Fruit fly (Drosophila melanogaster) whole organism, embryonic: ENCODE data around the gene CG8476.

Experiments used
- BtbVII ChIP-seq: fragments of 200-800 bp; sonication (Bioruptor generic); optimal IDR thresholded peaks from 3 replicates; lab custom pipeline; 2017; ENCODE audit warnings: missing biosample characterization, mild to moderate bottlenecking, missing genetic modification characterization
- CG10267 ChIP-seq: fragments of 200-800 bp; sonication (Bioruptor generic); optimal IDR thresholded peaks from 2 replicates; lab custom pipeline; 2018; ENCODE audit warnings: missing biosample characterization, mild to moderate bottlenecking, missing genetic modification characterization, moderate library complexity
- CG10565 ChIP-seq: fragments of 200-800 bp; sonication (Bioruptor generic); optimal IDR thresholded peaks from 3 replicates; lab custom pipeline; 2016; ENCODE audit warnings: missing biosample characterization, mild to moderate bottlenecking, missing genetic modification characterization
- CG13624 ChIP-seq: fragments of 200-800 bp; sonication (Bioruptor generic); optimal IDR thresholded peaks from 2 replicates; lab custom pipeline; 2016; ENCODE audit warnings: missing biosample characterization, missing genetic modification characterization
- CG14667 ChIP-seq: fragments of 200-800 bp; sonication (Bioruptor generic); IDR thresholded peaks from 2 replicates; pipeline ENCODE4 v1.3.6; 2022; ENCODE audit warnings: missing biosample characterization, missing genetic modification characterization
- CG1529 ChIP-seq: fragments of 200-800 bp; sonication (Bioruptor generic); optimal IDR thresholded peaks from 3 replicates; lab custom pipeline; 2018; ENCODE audit warnings: missing biosample characterization, missing genetic modification characterization
- CG1647 ChIP-seq: fragments of 200-800 bp; sonication (Bioruptor generic); optimal IDR thresholded peaks from 3 replicates; lab custom pipeline; 2016; ENCODE audit warnings: missing biosample characterization, missing genetic modification characterization
- CG16863 ChIP-seq: fragments of 200-800 bp; sonication (Bioruptor generic); optimal IDR thresholded peaks from 3 replicates; lab custom pipeline; 2016; ENCODE audit warnings: missing biosample characterization, missing genetic modification characterization
- CG17186 ChIP-seq: fragments of 200-800 bp; sonication (Bioruptor generic); optimal IDR thresholded peaks from 3 replicates; lab custom pipeline; 2017; ENCODE audit warnings: missing biosample characterization, missing genetic modification reagents, missing genetic modification characterization
- CG17328 ChIP-seq: fragments of 200-800 bp; sonication (Bioruptor generic); IDR thresholded peaks from 2 replicates; pipeline ENCODE4 v1.3.6; 2022; ENCODE audit warnings: missing biosample characterization, missing genetic modification characterization
- CG17359 ChIP-seq: fragments of 200-800 bp; sonication (Bioruptor generic); optimal IDR thresholded peaks from 3 replicates; lab custom pipeline; 2018; ENCODE audit warnings: missing biosample characterization, mild to moderate bottlenecking, missing genetic modification characterization, moderate library complexity
- CG18262 ChIP-seq: fragments of 200-800 bp; optimal IDR thresholded peaks from 3 replicates; lab custom pipeline; 2019; ENCODE audit warnings: missing biosample characterization, mild to moderate bottlenecking, missing genetic modification characterization, moderate library complexity
- CG2129 ChIP-seq: fragments of 200-800 bp; sonication (Bioruptor generic); IDR thresholded peaks from 2 replicates; pipeline ENCODE4 v1.3.6; 2022; ENCODE audit warnings: missing biosample characterization, missing genetic modification characterization; ENCODE audit not compliant: partially characterized antibody
- CG2199 ChIP-seq: fragments of 200-800 bp; sonication (Bioruptor generic); IDR thresholded peaks from 3 replicates; pipeline ENCODE4 v1.3.6; 2022; ENCODE audit warnings: missing biosample characterization, missing genetic modification characterization
- CG31365 ChIP-seq: fragments of 200-800 bp; sonication (Bioruptor generic); optimal IDR thresholded peaks from 2 replicates; lab custom pipeline; 2018; ENCODE audit warnings: missing biosample characterization, mild to moderate bottlenecking, missing genetic modification characterization
- CG32532 ChIP-seq: fragments of 200-800 bp; sonication (Bioruptor generic); IDR thresholded peaks from 2 replicates; pipeline ENCODE4 v1.3.6; 2022; ENCODE audit warnings: missing biosample characterization, missing genetic modification characterization
- CG3281 ChIP-seq: fragments of 200-800 bp; sonication (Bioruptor generic); optimal IDR thresholded peaks from 3 replicates; lab custom pipeline; 2017; ENCODE audit warnings: missing biosample characterization, mild to moderate bottlenecking, missing genetic modification characterization
- CG33557 ChIP-seq: fragments of 200-800 bp; sonication (Bioruptor generic); optimal IDR thresholded peaks from 2 replicates; lab custom pipeline; 2019; ENCODE audit warnings: missing biosample characterization, mild to moderate bottlenecking, missing genetic modification characterization, moderate library complexity
- CG3847 ChIP-seq: fragments of 200-800 bp; sonication (Bioruptor generic); IDR thresholded peaks from 2 replicates; pipeline ENCODE4 v1.3.6; 2022; ENCODE audit warnings: missing biosample characterization, missing genetic modification characterization
- CG3995 ChIP-seq: fragments of 200-800 bp; sonication (Bioruptor generic); optimal IDR thresholded peaks from 3 replicates; lab custom pipeline; 2016; ENCODE audit warnings: missing biosample characterization, missing genetic modification characterization
- CG4282 ChIP-seq: fragments of 200-800 bp; sonication (Bioruptor generic); optimal IDR thresholded peaks from 2 replicates; lab custom pipeline; 2016; ENCODE audit warnings: missing biosample characterization, missing genetic modification characterization
- CG4328 ChIP-seq: fragments of 200-800 bp; sonication (Bioruptor generic); optimal IDR thresholded peaks from 3 replicates; lab custom pipeline; 2017; ENCODE audit warnings: missing biosample characterization, missing genetic modification reagents, missing genetic modification characterization
- CG6272 ChIP-seq: fragments of 200-800 bp; sonication (Bioruptor generic); IDR thresholded peaks from 2 replicates; pipeline ENCODE4 v1.3.6; 2022; ENCODE audit warnings: missing biosample characterization, missing genetic modification characterization
- CG6854 ChIP-seq: fragments of 200-800 bp; sonication (Bioruptor generic); optimal IDR thresholded peaks from 3 replicates; lab custom pipeline; 2017; ENCODE audit warnings: missing biosample characterization, mild to moderate bottlenecking, missing genetic modification characterization
- D19A ChIP-seq: fragments of 200-800 bp; optimal IDR thresholded peaks from 3 replicates; lab custom pipeline; 2019; ENCODE audit warnings: missing biosample characterization, mild to moderate bottlenecking, missing genetic modification characterization, moderate library complexity
- Fer1 ChIP-seq: fragments of 200-800 bp; sonication (Bioruptor generic); optimal IDR thresholded peaks from 2 replicates; lab custom pipeline; 2017; ENCODE audit warnings: missing biosample characterization, mild to moderate bottlenecking, missing genetic modification characterization
- Hand ChIP-seq: fragments of 200-800 bp; sonication (Bioruptor generic); optimal IDR thresholded peaks from 2 replicates; lab custom pipeline; 2017; ENCODE audit warnings: mild to moderate bottlenecking, missing biosample characterization, missing genetic modification reagents, missing genetic modification characterization
- Hey ChIP-seq: fragments of 200-800 bp; sonication (Bioruptor generic); optimal IDR thresholded peaks from 3 replicates; lab custom pipeline; 2018; ENCODE audit warnings: missing biosample characterization, mild to moderate bottlenecking, missing genetic modification characterization
- Meics ChIP-seq: fragments of 200-800 bp; sonication (Bioruptor generic); optimal IDR thresholded peaks from 2 replicates; lab custom pipeline; 2017; ENCODE audit warnings: missing biosample characterization, mild to moderate bottlenecking, missing genetic modification characterization
- Neu2 ChIP-seq: fragments of 200-800 bp; sonication (Bioruptor generic); optimal IDR thresholded peaks from 3 replicates; lab custom pipeline; 2016; ENCODE audit warnings: missing biosample characterization, missing genetic modification characterization, borderline replicate concordance
- Oli ChIP-seq: fragments of 200-800 bp; sonication (Bioruptor generic); optimal IDR thresholded peaks from 2 replicates; lab custom pipeline; 2018; ENCODE audit warnings: missing biosample characterization, mild to moderate bottlenecking, missing genetic modification characterization, moderate library complexity
- Rx ChIP-seq: fragments of 200-800 bp; sonication (Bioruptor generic); IDR thresholded peaks from 2 replicates; pipeline ENCODE4 v1.3.6; 2022; ENCODE audit warnings: missing biosample characterization, missing genetic modification characterization
- Spps ChIP-seq: fragments of 200-800 bp; sonication (Bioruptor generic); optimal IDR thresholded peaks from 2 replicates; lab custom pipeline; 2018; ENCODE audit warnings: missing biosample characterization, mild to moderate bottlenecking, missing genetic modification characterization
- Tbp ChIP-seq: fragments of >200 bp; optimal IDR thresholded peaks from 2 replicates; lab custom pipeline; 2018; ENCODE audit warnings: missing biosample characterization, missing genetic modification characterization
- amos ChIP-seq: fragments of 200-800 bp; sonication (Bioruptor generic); IDR thresholded peaks from 2 replicates; pipeline ENCODE4 v1.3.6; 2022; ENCODE audit warnings: missing biosample characterization, missing genetic modification characterization; ENCODE audit not compliant: partially characterized antibody
- br ChIP-seq: fragments of >200 bp; optimal IDR thresholded peaks from 2 replicates; lab custom pipeline; 2017
- dpn ChIP-seq, 2 experiments: fragments of 200-800 bp; sonication (Bioruptor generic); optimal IDR thresholded peaks; 3 replicates each; lab custom pipeline; 2016; ENCODE audit warnings: missing biosample characterization in 2 of 2, missing genetic modification characterization in 2 of 2
- ham ChIP-seq: fragments of 200-800 bp; sonication (Bioruptor generic); IDR thresholded peaks from 2 replicates; pipeline ENCODE4 v1.3.6; 2022; ENCODE audit warnings: missing biosample characterization, missing genetic modification characterization
- luna ChIP-seq: fragments of 200-800 bp; sonication (Bioruptor generic); optimal IDR thresholded peaks from 2 replicates; lab custom pipeline; 2016; ENCODE audit warnings: missing biosample characterization, missing genetic modification characterization
- mam ChIP-seq: fragments of 200-800 bp; sonication (Bioruptor generic); optimal IDR thresholded peaks from 3 replicates; lab custom pipeline; 2016; ENCODE audit warnings: missing biosample characterization, missing genetic modification characterization
- nau ChIP-seq: fragments of 200-800 bp; sonication (Bioruptor generic); optimal IDR thresholded peaks from 3 replicates; lab custom pipeline; 2017; ENCODE audit warnings: missing biosample characterization, mild to moderate bottlenecking, missing genetic modification characterization, missing genetic modification reagents
- pnt ChIP-seq: fragments of 200-800 bp; sonication (Bioruptor generic); optimal IDR thresholded peaks from 3 replicates; lab custom pipeline; 2016; ENCODE audit warnings: missing biosample characterization, missing genetic modification characterization
- pum ChIP-seq: fragments of 200-800 bp; sonication (Bioruptor generic); optimal IDR thresholded peaks from 2 replicates; lab custom pipeline; 2016; ENCODE audit warnings: missing biosample characterization, missing genetic modification characterization
- ranshi ChIP-seq: fragments of 200-800 bp; sonication (Bioruptor generic); IDR thresholded peaks from 2 replicates; pipeline ENCODE4 v1.3.6; 2022; ENCODE audit warnings: missing biosample characterization, missing genetic modification characterization
- ro ChIP-seq: fragments of 200-800 bp; sonication (Bioruptor generic); IDR thresholded peaks from 2 replicates; pipeline ENCODE4 v1.3.6; 2022; ENCODE audit warnings: missing biosample characterization, missing genetic modification characterization
- sc ChIP-seq, 3 experiments: fragments of >200 bp in 2 of 3; fragments of 200-800 bp in 1 of 3; sonication (Bioruptor generic) in 1 of 3; optimal IDR thresholded peaks; 2 replicates in 2 of 3; 3 replicates in 1 of 3; lab custom pipeline; 2017; ENCODE audit warnings: mild to moderate bottlenecking in 1 of 3, missing biosample characterization in 1 of 3, missing genetic modification characterization in 1 of 3, missing genetic modification reagents in 1 of 3
- shn ChIP-seq: fragments of 200-800 bp; sonication (Bioruptor generic); optimal IDR thresholded peaks from 3 replicates; lab custom pipeline; 2016; ENCODE audit warnings: missing biosample characterization, missing genetic modification characterization
- sim ChIP-seq: fragments of 200-800 bp; sonication (Bioruptor generic); IDR thresholded peaks from 2 replicates; pipeline ENCODE4 v1.3.6; 2022; ENCODE audit warnings: missing biosample characterization, missing genetic modification characterization
- sob ChIP-seq: fragments of 200-800 bp; sonication (Bioruptor generic); IDR thresholded peaks from 2 replicates; pipeline ENCODE4 v1.3.6; 2022; ENCODE audit warnings: missing biosample characterization, missing genetic modification characterization
- wor ChIP-seq: fragments of 200-800 bp; sonication (Bioruptor generic); IDR thresholded peaks from 2 replicates; pipeline ENCODE4 v1.3.6; 2022; ENCODE audit warnings: missing biosample characterization, missing genetic modification characterization
- zen2 ChIP-seq: fragments of 200-800 bp; sonication (Bioruptor generic); IDR thresholded peaks from 3 replicates; pipeline ENCODE4 v1.3.6; 2022; ENCODE audit warnings: missing biosample characterization, missing genetic modification characterization; ENCODE audit not compliant: partially characterized antibody

The CG8476 gene

dm6 chr3R:13264061-13264661 lies 43.8 kb upstream of the CG8476 start, which contains the start of gene Ravus (continued):
- TF ChIP-seq sob (peak; percentile 52; the same call in 1 of the 2 replicates), CG6272 (no peak), CG32532 (GFP tag; lab: Robert Waterston, UW) (peak; percentile 53), ranshi (GFP tag; lab: Robert Waterston, UW) (peak; percentile 26; the same call in 1 of the 2 replicates), CG18262 (tag; lab: Kevin White, UChicago) (no peak), BtbVII (GFP tag; lab: Kevin White, UChicago) (no peak), CG33557 (GFP tag; lab: Kevin White, UChicago) (no peak), luna (GFP tag; lab: Kevin White, UChicago) (no peak), Fer1 (peak; percentile 48), CG17186 (GFP tag; lab: Kevin White, UChicago) (peak; percentile 15), CG14667 (GFP tag; lab: Robert Waterston, UW) (peak; percentile 41; the same call in 1 of the 2 replicates), CG17328 (GFP tag; lab: Robert Waterston, UW) (no peak), CG2129 (GFP tag; lab: Robert Waterston, UW) (no peak), CG4328 (GFP tag; lab: Kevin White, UChicago) (no peak), CG31365 (no peak), amos (GFP tag; lab: Robert Waterston, UW) (no peak), Spps (no peak), ham (GFP tag; lab: Robert Waterston, UW) (no peak), CG1529 (GFP tag; lab: Kevin White, UChicago) (no peak), CG3847 (peak; percentile 67), Tbp (GFP tag; lab: Kevin White, UChicago) (no peak), D19A (tag; lab: Kevin White, UChicago) (no peak), CG6854 (GFP tag; lab: Kevin White, UChicago) (no peak), dpn (GFP tag; optimal IDR thresholded peaks at IDR 0.05; lab: Kevin White, UChicago) (peak; percentile 32 to 51), CG17359 (tag; lab: Kevin White, UChicago) (no peak), nau (GFP tag; lab: Kevin White, UChicago) (no peak), CG1647 (GFP tag; lab: Kevin White, UChicago) (peak; percentile 34), mam (peak; percentile 50), CG4282 (GFP tag; lab: Kevin White, UChicago) (no peak), Hey (no peak), Meics (no peak), CG10267 (tag; lab: Kevin White, UChicago) (peak; percentile 61), CG3995 (peak; percentile 61), CG3281 (GFP tag; lab: Kevin White, UChicago) (no peak), Rx (no peak), CG10565 (GFP tag; lab: Kevin White, UChicago) (no peak), CG13624 (peak; percentile 16), shn (peak; percentile 18), sim (GFP tag; lab: Robert Waterston, UW) (no peak), CG2199 (GFP tag; lab: Robert Waterston, UW) (no peak), ro (GFP tag; lab: Robert Waterston, UW) (no peak), pnt (GFP tag; lab: Kevin White, UChicago) (no peak), Neu2 (GFP tag; lab: Kevin White, UChicago) (no peak), br (lab: Kevin White, UChicago) (no peak), pum (GFP tag; lab: Kevin White, UChicago) (peak; percentile 33), sc (optimal IDR thresholded peaks at IDR 0.05; lab: Kevin White, UChicago) (no peak), sc (GFP tag; optimal IDR thresholded peaks at IDR 0.05; lab: Kevin White, UChicago) (peak; percentile 18), CG16863 (GFP tag; lab: Kevin White, UChicago) (no peak), Hand (no peak), wor (GFP tag; lab: Robert Waterston, UW) (no peak), Oli (tag; lab: Kevin White, UChicago) (peak; percentile 34), zen2 (GFP tag; lab: Robert Waterston, UW) (no peak)
